Fruit fly (Drosophila melanogaster) whole organism, embryonic: ENCODE data around the gene Idua.

Source experiments
- Abd-B ChIP-seq: fragments of 200-800 bp; sonication (Bioruptor generic); optimal IDR thresholded peaks from 2 replicates; lab custom pipeline; 2018; ENCODE audit warnings: missing biosample characterization, mild to moderate bottlenecking, missing genetic modification characterization, moderate library complexity
- Ada2b ChIP-seq: fragments of 200-800 bp; sonication (Bioruptor generic); IDR thresholded peaks from 2 replicates; pipeline ENCODE4 v1.3.6; 2022; ENCODE audit warnings: missing biosample characterization, missing genetic modification characterization
- BEAF-32 ChIP-seq: fragments of 200-800 bp; sonication (Bioruptor generic); optimal IDR thresholded peaks from 3 replicates; lab custom pipeline; 2017; ENCODE audit warnings: missing biosample characterization, missing genetic modification characterization, mild to moderate bottlenecking, moderate library complexity, missing genetic modification reagents
- CG10274 ChIP-seq: fragments of 200-800 bp; sonication (Bioruptor generic); optimal IDR thresholded peaks from 3 replicates; lab custom pipeline; 2017; ENCODE audit warnings: missing biosample characterization, mild to moderate bottlenecking, missing genetic modification characterization
- CG14014 ChIP-seq: fragments of 200-800 bp; sonication (Bioruptor generic); IDR thresholded peaks from 2 replicates; pipeline ENCODE4 v1.3.6; 2022; ENCODE audit warnings: missing biosample characterization, missing genetic modification characterization
- CG15011 ChIP-seq: fragments of 200-800 bp; sonication (Bioruptor generic); optimal IDR thresholded peaks from 3 replicates; lab custom pipeline; 2018; ENCODE audit warnings: missing biosample characterization, mild to moderate bottlenecking, missing genetic modification characterization
- CG2120 ChIP-seq: fragments of 200-800 bp; sonication (Bioruptor generic); optimal IDR thresholded peaks from 3 replicates; lab custom pipeline; 2016; ENCODE audit warnings: missing biosample characterization, missing genetic modification characterization
- CG2129 ChIP-seq: fragments of 200-800 bp; sonication (Bioruptor generic); IDR thresholded peaks from 2 replicates; pipeline ENCODE4 v1.3.6; 2022; ENCODE audit warnings: missing biosample characterization, missing genetic modification characterization; ENCODE audit not compliant: partially characterized antibody
- CG2889 ChIP-seq: fragments of 200-800 bp; sonication (Bioruptor generic); IDR thresholded peaks from 3 replicates; pipeline ENCODE4 v1.3.6; 2022; ENCODE audit warnings: missing biosample characterization, missing genetic modification characterization
- CG5245 ChIP-seq: fragments of 200-800 bp; sonication (Bioruptor generic); optimal IDR thresholded peaks from 3 replicates; lab custom pipeline; 2016; ENCODE audit warnings: missing biosample characterization, missing genetic modification characterization
- CG7963 ChIP-seq: fragments of 200-800 bp; sonication (Bioruptor generic); IDR thresholded peaks from 3 replicates; pipeline ENCODE4 v1.3.6; 2022; ENCODE audit warnings: missing biosample characterization, missing genetic modification characterization; ENCODE audit not compliant: partially characterized antibody
- Chrac-16 ChIP-seq: fragments of 200-800 bp; sonication (Bioruptor generic); optimal IDR thresholded peaks from 3 replicates; lab custom pipeline; 2016; ENCODE audit warnings: missing biosample characterization, missing genetic modification characterization
- D19A ChIP-seq: fragments of 200-800 bp; optimal IDR thresholded peaks from 3 replicates; lab custom pipeline; 2019; ENCODE audit warnings: missing biosample characterization, mild to moderate bottlenecking, missing genetic modification characterization, moderate library complexity
- Dip3 ChIP-seq: fragments of 200-800 bp; sonication (Bioruptor generic); optimal IDR thresholded peaks from 3 replicates; lab custom pipeline; 2016; ENCODE audit warnings: missing biosample characterization, missing genetic modification characterization
- ERR ChIP-seq: fragments of 200-800 bp; sonication (Bioruptor generic); optimal IDR thresholded peaks from 2 replicates; lab custom pipeline; 2016; ENCODE audit warnings: missing biosample characterization, missing genetic modification characterization
- GATAe ChIP-seq: fragments of 200-800 bp; sonication (Bioruptor generic); conservative IDR thresholded peaks from 2 replicates; pipeline ENCODE4 v1.3.6; 2022; ENCODE audit warnings: missing biosample characterization, missing genetic modification characterization
- HLHmδ ChIP-seq: fragments of 200-800 bp; sonication (Bioruptor generic); optimal IDR thresholded peaks from 2 replicates; lab custom pipeline; 2018; ENCODE audit warnings: missing biosample characterization, mild to moderate bottlenecking, missing genetic modification characterization, moderate library complexity
- Hr51 ChIP-seq, 2 experiments: fragments of 200-800 bp; sonication (Bioruptor generic); optimal IDR thresholded peaks; 2 replicates in 1 of 2; 3 replicates in 1 of 2; lab custom pipeline; 2016 to 2018; ENCODE audit warnings: missing biosample characterization in 2 of 2, missing genetic modification characterization in 2 of 2, mild to moderate bottlenecking in 1 of 2, moderate library complexity in 1 of 2
- Lim3 ChIP-seq: fragments of 200-800 bp; sonication (Bioruptor generic); IDR thresholded peaks from 2 replicates; pipeline ENCODE4 v1.3.6; 2022; ENCODE audit warnings: missing biosample characterization, missing genetic modification characterization
- Mes4 ChIP-seq: fragments of 200-800 bp; sonication (Bioruptor generic); optimal IDR thresholded peaks from 2 replicates; lab custom pipeline; 2016; ENCODE audit warnings: missing biosample characterization, missing genetic modification characterization
- NK7.1 ChIP-seq: fragments of 200-800 bp; sonication (Bioruptor generic); optimal IDR thresholded peaks from 3 replicates; lab custom pipeline; 2016; ENCODE audit warnings: missing biosample characterization, missing genetic modification characterization
- Nf-YB ChIP-seq: fragments of 200-800 bp; sonication (Bioruptor generic); optimal IDR thresholded peaks from 3 replicates; lab custom pipeline; 2019; ENCODE audit warnings: missing biosample characterization, mild to moderate bottlenecking, missing genetic modification characterization, moderate library complexity
- Ptx1 ChIP-seq: fragments of 200-800 bp; sonication (Bioruptor generic); IDR thresholded peaks from 2 replicates; pipeline ENCODE4 v1.3.6; 2022; ENCODE audit warnings: missing biosample characterization, missing genetic modification characterization
- Side ChIP-seq: fragments of 200-800 bp; sonication (Bioruptor generic); optimal IDR thresholded peaks from 2 replicates; lab custom pipeline; 2016; ENCODE audit warnings: missing biosample characterization, missing genetic modification characterization
- Stat92E ChIP-seq, 3 experiments: fragments of >200 bp in 2 of 3; fragments of 200-800 bp in 1 of 3; sonication (Bioruptor generic) in 1 of 3; optimal IDR thresholded peaks; 2 replicates each; lab custom pipeline; 2017 to 2019; ENCODE audit warnings: missing biosample characterization in 3 of 3, missing genetic modification characterization in 3 of 3, mild to moderate bottlenecking in 1 of 3, moderate library complexity in 1 of 3
- ase ChIP-seq: fragments of 200-800 bp; sonication (Bioruptor generic); IDR thresholded peaks from 3 replicates; pipeline ENCODE4 v1.3.6; 2022; ENCODE audit warnings: missing biosample characterization, missing genetic modification characterization
- ash1 ChIP-seq: fragments of 200-800 bp; sonication (Bioruptor generic); optimal IDR thresholded peaks from 2 replicates; lab custom pipeline; 2018; ENCODE audit warnings: missing biosample characterization, mild to moderate bottlenecking, missing genetic modification characterization
- bsh ChIP-seq, 2 experiments: fragments of 200-800 bp; sonication (Bioruptor generic); optimal IDR thresholded peaks; 2 replicates each; lab custom pipeline; 2017 to 2018; ENCODE audit warnings: mild to moderate bottlenecking in 2 of 2, missing biosample characterization in 2 of 2, missing genetic modification characterization in 2 of 2, moderate library complexity in 1 of 2
- cato ChIP-seq: fragments of 200-800 bp; sonication (Bioruptor generic); optimal IDR thresholded peaks from 2 replicates; lab custom pipeline; 2016; ENCODE audit warnings: missing biosample characterization, missing genetic modification characterization, borderline replicate concordance
- da ChIP-seq: fragments of 200-800 bp; sonication (Bioruptor generic); optimal IDR thresholded peaks from 2 replicates; lab custom pipeline; 2016; ENCODE audit warnings: missing biosample characterization, missing genetic modification characterization
- dimm ChIP-seq: fragments of 200-800 bp; sonication (Bioruptor generic); IDR thresholded peaks from 2 replicates; pipeline ENCODE4 v1.3.6; 2022; ENCODE audit warnings: missing biosample characterization, missing genetic modification characterization
- fd64A ChIP-seq: fragments of 200-800 bp; sonication (Bioruptor generic); optimal IDR thresholded peaks from 3 replicates; lab custom pipeline; 2018; ENCODE audit warnings: missing biosample characterization, mild to moderate bottlenecking, missing genetic modification characterization
- fru ChIP-seq: fragments of >200 bp; optimal IDR thresholded peaks from 2 replicates; lab custom pipeline; 2017
- gcm2 ChIP-seq: fragments of 200-800 bp; sonication (Bioruptor generic); optimal IDR thresholded peaks from 2 replicates; lab custom pipeline; 2016; ENCODE audit warnings: missing biosample characterization, missing genetic modification characterization
- gem ChIP-seq: fragments of 200-800 bp; sonication (Bioruptor generic); optimal IDR thresholded peaks from 2 replicates; lab custom pipeline; 2019; ENCODE audit warnings: missing biosample characterization, mild to moderate bottlenecking, missing genetic modification characterization, moderate library complexity
- gt ChIP-seq: fragments of 200-800 bp; sonication (Bioruptor generic); IDR thresholded peaks from 2 replicates; pipeline ENCODE4 v1.3.6; 2022; ENCODE audit warnings: missing biosample characterization, missing genetic modification characterization
- hb ChIP-seq: fragments of 200-800 bp; sonication (Bioruptor generic); IDR thresholded peaks from 3 replicates; pipeline ENCODE4 v1.3.6; 2022; ENCODE audit warnings: missing biosample characterization, missing genetic modification characterization; ENCODE audit not compliant: partially characterized antibody
- her ChIP-seq: fragments of 200-800 bp; sonication (Bioruptor generic); optimal IDR thresholded peaks from 2 replicates; lab custom pipeline; 2016; ENCODE audit warnings: missing biosample characterization, missing genetic modification characterization
- ken ChIP-seq: fragments of 200-800 bp; sonication (Bioruptor generic); IDR thresholded peaks from 3 replicates; pipeline ENCODE4 v1.3.6; 2022; ENCODE audit warnings: missing biosample characterization, missing genetic modification characterization
- lbe ChIP-seq: fragments of 200-800 bp; sonication (Bioruptor generic); optimal IDR thresholded peaks from 2 replicates; lab custom pipeline; 2016; ENCODE audit warnings: missing biosample characterization, mild to moderate bottlenecking, missing genetic modification characterization
- lmd ChIP-seq: fragments of 200-800 bp; sonication (Bioruptor generic); IDR thresholded peaks from 2 replicates; pipeline ENCODE4 v1.3.6; 2022; ENCODE audit warnings: missing biosample characterization, missing genetic modification characterization
- nom ChIP-seq: fragments of 200-800 bp; sonication (Bioruptor generic); optimal IDR thresholded peaks from 2 replicates; lab custom pipeline; 2017; ENCODE audit warnings: missing biosample characterization, missing genetic modification characterization, mild to moderate bottlenecking, moderate library complexity, missing genetic modification reagents
- odd ChIP-seq: fragments of 200-800 bp; sonication (Bioruptor generic); optimal IDR thresholded peaks from 2 replicates; lab custom pipeline; 2017; ENCODE audit warnings: missing biosample characterization, mild to moderate bottlenecking, missing genetic modification characterization
- repo ChIP-seq: fragments of 200-800 bp; sonication (Bioruptor generic); optimal IDR thresholded peaks from 2 replicates; lab custom pipeline; 2016; ENCODE audit warnings: missing biosample characterization, missing genetic modification characterization
- run ChIP-seq: fragments of 200-800 bp; sonication (Bioruptor generic); optimal IDR thresholded peaks from 3 replicates; lab custom pipeline; 2018; ENCODE audit warnings: missing biosample characterization, mild to moderate bottlenecking, missing genetic modification characterization
- sens-2 ChIP-seq: fragments of 200-800 bp; sonication (Bioruptor generic); IDR thresholded peaks from 2 replicates; pipeline ENCODE4 v1.3.6; 2022; ENCODE audit warnings: missing biosample characterization, missing genetic modification characterization
- seq ChIP-seq: fragments of 200-800 bp; sonication (Bioruptor generic); IDR thresholded peaks from 2 replicates; pipeline ENCODE4 v1.3.6; 2022; ENCODE audit warnings: missing biosample characterization, missing genetic modification characterization
- stc ChIP-seq: fragments of 200-800 bp; sonication (Bioruptor generic); IDR thresholded peaks from 2 replicates; pipeline ENCODE4 v1.3.6; 2022; ENCODE audit warnings: missing biosample characterization, missing genetic modification characterization
- tio ChIP-seq: fragments of 200-800 bp; sonication (Bioruptor generic); optimal IDR thresholded peaks from 2 replicates; lab custom pipeline; 2017; ENCODE audit warnings: missing biosample characterization, missing genetic modification characterization, inconsistent platforms
- vfl ChIP-seq: fragments of 200-800 bp; sonication (Bioruptor generic); optimal IDR thresholded peaks from 2 replicates; lab custom pipeline; 2016; ENCODE audit warnings: missing biosample characterization, missing genetic modification characterization

The Idua gene

DNA sequence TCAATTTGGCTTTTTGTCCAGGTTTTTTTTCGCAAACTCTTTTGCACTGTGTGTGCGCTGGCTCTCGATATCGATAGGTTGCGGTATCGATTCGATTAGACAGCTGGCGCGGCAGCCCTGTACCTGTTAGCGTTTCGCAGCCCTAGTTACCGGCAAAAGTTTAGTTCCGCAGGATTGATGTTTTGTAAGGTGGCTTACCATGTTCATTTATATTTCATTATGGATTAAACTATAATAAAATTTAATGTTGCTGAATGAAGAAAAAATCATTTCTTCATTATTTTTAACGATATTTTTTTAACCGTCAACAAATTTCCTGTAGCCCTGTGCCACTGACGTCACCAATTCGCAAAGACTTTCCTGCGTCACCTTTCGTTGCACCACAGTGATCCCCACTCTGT, 6.3 kb downstream of the Idua start, which contains the start of gene Reps (continued):
- TF ChIP-seq dimm (GFP tag; lab: Robert Waterston, UW) (peak; percentile 96), CG5245 (GFP tag; lab: Kevin White, UChicago) (peak; percentile 98), gem (tag; lab: Kevin White, UChicago) (peak; percentile 99), Abd-B (GFP tag; lab: Kevin White, UChicago) (peak; percentile 99), CG2889 (GFP tag; lab: Robert Waterston, UW) (peak; percentile 98), ERR (peak; percentile 94), Stat92E (GFP tag; optimal IDR thresholded peaks at IDR 0.05; lab: Kevin White, UChicago) (peak in 1 of 3 experiments; percentile 93), bsh (GFP tag; optimal IDR thresholded peaks at IDR 0.05; lab: Kevin White, UChicago) (peak; percentile 87 to 99), stc (GFP tag; lab: Robert Waterston, UW) (peak; percentile 99), repo (peak; percentile 96), her (GFP tag; lab: Kevin White, UChicago) (peak; percentile 88), CG10274 (GFP tag; lab: Kevin White, UChicago) (peak; percentile 92), BEAF-32 (GFP tag; lab: Kevin White, UChicago) (peak; percentile 75), gcm2 (peak; percentile 95), nom (GFP tag; lab: Kevin White, UChicago) (peak; percentile 95), Side (GFP tag; lab: Kevin White, UChicago) (peak; percentile 96), HLHmδ (GFP tag; lab: Kevin White, UChicago) (peak; percentile 17), lmd (peak; percentile 99), run (peak; percentile 93), seq (GFP tag; lab: Robert Waterston, UW) (peak; percentile 98), Dip3 (peak; percentile 98), NK7.1 (GFP tag; lab: Kevin White, UChicago) (peak; percentile 92), D19A (peak; percentile 94), ken (GFP tag; lab: Robert Waterston, UW) (peak; percentile 99), fru (lab: Kevin White, UChicago) (no peak), CG15011 (peak; percentile 97), Ptx1 (GFP tag; lab: Robert Waterston, UW) (peak; percentile 99), Hr51 (GFP tag; optimal IDR thresholded peaks at IDR 0.05; lab: Kevin White, UChicago) (peak; percentile 97 to 98), cato (peak; percentile 98), Mes4 (peak; percentile 95), vfl (GFP tag; lab: Kevin White, UChicago) (peak; percentile 97), da (GFP tag; lab: Kevin White, UChicago) (peak; percentile 95), Lim3 (GFP tag; lab: Robert Waterston, UW) (peak; percentile 96), Nf-YB (peak; percentile 88), odd (GFP tag; lab: Kevin White, UChicago) (peak; percentile 93), CG2129 (GFP tag; lab: Robert Waterston, UW) (no peak), sens-2 (GFP tag; lab: Robert Waterston, UW) (peak; percentile 98), CG7963 (GFP tag; lab: Robert Waterston, UW) (peak; percentile 60; the same call in 2 of the 3 replicates), Ada2b (peak; percentile 98), CG2120 (GFP tag; lab: Kevin White, UChicago) (peak; percentile 99), fd64A (GFP tag; lab: Kevin White, UChicago) (peak; percentile 94), gt (GFP tag; lab: Robert Waterston, UW) (peak; percentile 98), GATAe (GFP tag; lab: Robert Waterston, UW) (peak; percentile 98), ase (peak; percentile 99), tio (GFP tag; lab: Kevin White, UChicago) (peak; percentile 99), Chrac-16 (GFP tag; lab: Kevin White, UChicago) (peak; percentile 99), CG14014 (GFP tag; lab: Robert Waterston, UW) (peak; percentile 98), hb (peak; percentile 68; the same call in 2 of the 3 replicates), ash1 (GFP tag; lab: Kevin White, UChicago) (peak; percentile 57), lbe (peak; percentile 96)
